Fruit fly (Drosophila melanogaster): ENCODE data around the gene CG13856.
A peak's percentile ranks its signal among the peaks of the same experiment; 100 is the strongest.

Gene CG13856

DNA sequence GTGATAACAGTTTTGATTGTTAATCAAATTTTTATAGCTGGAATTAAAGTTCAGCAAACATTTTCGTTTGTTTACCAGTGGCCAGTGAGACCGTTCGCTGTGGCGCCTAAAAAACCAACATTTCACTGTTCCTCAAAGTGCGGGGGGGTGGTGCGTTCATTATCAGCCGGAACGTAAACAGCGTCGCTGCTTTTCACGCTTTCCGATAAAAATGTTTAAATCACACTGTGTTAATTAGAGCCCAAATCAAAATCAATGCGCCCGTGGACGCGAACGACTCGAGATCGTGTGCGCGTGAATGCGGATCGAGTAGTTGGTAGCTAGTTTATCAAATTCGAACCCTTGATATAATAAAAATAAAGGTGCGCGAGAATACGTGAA is 45.4 kb downstream of the CG13856 start, which contains the start of gene CG34376 (continued):
- TF ChIP-seq CG11762 (GFP tag; optimal IDR thresholded peaks at IDR 0.05; ENCODE audit: insufficient read depth) (no peak), Smox (GFP tag; optimal IDR thresholded peaks at IDR 0.05) (no peak), eg (GFP tag; IDR thresholded peaks at IDR 0.05) (peak; percentile 83), Sox102F (GFP tag; optimal IDR thresholded peaks at IDR 0.05) (no peak), fkh (GFP tag; optimal IDR thresholded peaks at IDR 0.05) (peak; percentile 100), CG10669 (GFP tag; optimal IDR thresholded peaks at IDR 0.05) (no peak), CG6163 (GFP tag; IDR thresholded peaks at IDR 0.05) (peak; percentile 74), CG8632 (GFP tag; optimal IDR thresholded peaks at IDR 0.05) (no peak), Sox15 (GFP tag; optimal IDR thresholded peaks at IDR 0.05) (no peak), CG1621 (tag; optimal IDR thresholded peaks at IDR 0.05) (peak; percentile 94), CG10631 (GFP tag; optimal IDR thresholded peaks at IDR 0.05) (peak; percentile 25), fd85E (GFP tag; optimal IDR thresholded peaks at IDR 0.05) (no peak), dsx (GFP tag; optimal IDR thresholded peaks at IDR 0.05; ENCODE audit: poor library complexity, severe bottlenecking) (no peak), spab (GFP tag; optimal IDR thresholded peaks at IDR 0.05) (no peak), Ets96B (tag; optimal IDR thresholded peaks at IDR 0.05) (no peak), Gug (GFP tag; IDR thresholded peaks at IDR 0.05) (peak; percentile 51)

DNA sequence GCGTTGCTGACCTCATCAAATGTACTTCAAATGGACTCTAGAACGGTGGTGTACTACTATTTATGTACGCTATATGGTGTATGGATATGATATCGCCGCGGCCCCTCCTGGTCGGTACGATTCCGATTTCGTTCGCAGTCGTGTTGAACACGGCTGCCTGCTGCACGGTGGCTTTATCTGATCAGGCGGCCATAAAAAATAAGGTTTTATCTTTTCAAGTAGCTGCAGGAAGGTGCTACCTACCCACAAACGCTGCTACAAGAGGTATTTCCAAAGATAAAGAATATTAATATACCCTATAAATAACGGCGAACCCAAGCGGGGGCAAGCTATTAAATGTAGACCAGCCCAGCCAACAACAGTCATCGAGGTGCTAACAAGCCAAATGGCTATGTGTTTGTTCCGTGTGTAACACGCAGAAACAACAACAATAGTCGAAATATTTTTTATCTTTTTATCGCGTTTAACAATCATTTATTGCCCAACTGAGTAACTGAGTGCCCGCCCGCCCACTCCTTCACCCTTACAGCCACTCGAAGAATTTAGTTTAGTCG is 47.5 kb downstream of the CG13856 start:
- TF ChIP-seq CG6808 (GFP tag; optimal IDR thresholded peaks at IDR 0.05) (no peak), Eip78C (GFP tag) (no peak), CG31627 (GFP tag; optimal IDR thresholded peaks at IDR 0.05) (no peak), dsx (GFP tag; optimal IDR thresholded peaks at IDR 0.05; ENCODE audit: poor library complexity, severe bottlenecking) (no peak), ss (GFP tag; optimal IDR thresholded peaks at IDR 0.05) (no peak), vri (GFP tag; optimal IDR thresholded peaks at IDR 0.05) (no peak), fkh (GFP tag; optimal IDR thresholded peaks at IDR 0.05) (peak; percentile 15), eg (GFP tag; IDR thresholded peaks at IDR 0.05) (no peak)
